Fruit fly (Drosophila melanogaster) whole organism, embryonic: ENCODE results near the gene Shmt.

Experiments used
- Abd-B ChIP-seq: fragments of 200-800 bp; sonication (Bioruptor generic); optimal IDR thresholded peaks from 2 replicates; lab custom pipeline; 2018; ENCODE audit warnings: missing biosample characterization, mild to moderate bottlenecking, missing genetic modification characterization, moderate library complexity
- Adf1 ChIP-seq: fragments of 200-800 bp; sonication (Bioruptor generic); IDR thresholded peaks from 2 replicates; pipeline ENCODE4 v1.3.6; 2022; ENCODE audit warnings: missing biosample characterization, missing genetic modification characterization
- Atf6 ChIP-seq: fragments of 200-800 bp; sonication (Bioruptor generic); IDR thresholded peaks from 2 replicates; pipeline ENCODE4 v1.3.6; 2022; ENCODE audit warnings: missing biosample characterization, missing genetic modification characterization
- B-H1 ChIP-seq: fragments of 200-800 bp; sonication (Bioruptor generic); IDR thresholded peaks from 3 replicates; pipeline ENCODE4 v1.3.6; 2022; ENCODE audit warnings: missing biosample characterization, missing genetic modification characterization
- Bteb2 ChIP-seq: fragments of 200-800 bp; sonication (Bioruptor generic); optimal IDR thresholded peaks from 2 replicates; lab custom pipeline; 2016; ENCODE audit warnings: missing biosample characterization, missing genetic modification characterization
- CG10462 ChIP-seq: fragments of 200-800 bp; sonication (Bioruptor generic); optimal IDR thresholded peaks from 2 replicates; lab custom pipeline; 2016; ENCODE audit warnings: missing biosample characterization, missing genetic modification characterization
- CG10565 ChIP-seq: fragments of 200-800 bp; sonication (Bioruptor generic); optimal IDR thresholded peaks from 3 replicates; lab custom pipeline; 2016; ENCODE audit warnings: missing biosample characterization, mild to moderate bottlenecking, missing genetic modification characterization
- CG11247 ChIP-seq: fragments of 200-800 bp; sonication (Bioruptor generic); IDR thresholded peaks from 2 replicates; pipeline ENCODE4 v1.3.6; 2022; ENCODE audit warnings: missing biosample characterization, missing genetic modification characterization
- CG11695 ChIP-seq: fragments of 200-800 bp; sonication (Bioruptor generic); IDR thresholded peaks from 3 replicates; pipeline ENCODE4 v1.3.6; 2022; ENCODE audit warnings: missing biosample characterization, missing genetic modification characterization
- CG12391 ChIP-seq: fragments of 200-800 bp; sonication (Bioruptor generic); optimal IDR thresholded peaks from 3 replicates; lab custom pipeline; 2018; ENCODE audit warnings: missing biosample characterization, mild to moderate bottlenecking, missing genetic modification characterization, moderate library complexity
- CG12659 ChIP-seq: fragments of 200-800 bp; sonication (Bioruptor generic); optimal IDR thresholded peaks from 3 replicates; lab custom pipeline; 2017; ENCODE audit warnings: mild to moderate bottlenecking, missing biosample characterization, missing genetic modification reagents, missing genetic modification characterization
- CG13894 ChIP-seq: fragments of 200-800 bp; sonication (Bioruptor generic); optimal IDR thresholded peaks from 3 replicates; lab custom pipeline; 2018; ENCODE audit warnings: missing biosample characterization, mild to moderate bottlenecking, missing genetic modification characterization, moderate library complexity
- CG14050 ChIP-seq: fragments of 200-800 bp; sonication (Bioruptor generic); IDR thresholded peaks from 3 replicates; pipeline ENCODE4 v1.3.6; 2022; ENCODE audit warnings: missing biosample characterization, missing genetic modification characterization
- CG15479 ChIP-seq: fragments of 200-800 bp; sonication (Bioruptor generic); optimal IDR thresholded peaks from 3 replicates; lab custom pipeline; 2019; ENCODE audit warnings: missing biosample characterization, mild to moderate bottlenecking, missing genetic modification characterization, moderate library complexity
- CG17912 ChIP-seq: fragments of 200-800 bp; sonication (Bioruptor generic); optimal IDR thresholded peaks from 2 replicates; lab custom pipeline; 2018; ENCODE audit warnings: missing biosample characterization, mild to moderate bottlenecking, missing genetic modification characterization
- CG2875 ChIP-seq: fragments of 200-800 bp; sonication (Bioruptor generic); optimal IDR thresholded peaks from 2 replicates; lab custom pipeline; 2017; ENCODE audit warnings: missing biosample characterization, mild to moderate bottlenecking, missing genetic modification characterization, missing genetic modification reagents
- CG31365 ChIP-seq: fragments of 200-800 bp; sonication (Bioruptor generic); optimal IDR thresholded peaks from 2 replicates; lab custom pipeline; 2018; ENCODE audit warnings: missing biosample characterization, mild to moderate bottlenecking, missing genetic modification characterization
- CG32532 ChIP-seq: fragments of 200-800 bp; sonication (Bioruptor generic); IDR thresholded peaks from 2 replicates; pipeline ENCODE4 v1.3.6; 2022; ENCODE audit warnings: missing biosample characterization, missing genetic modification characterization
- CG6654 ChIP-seq: fragments of 200-800 bp; sonication (Bioruptor generic); optimal IDR thresholded peaks from 2 replicates; lab custom pipeline; 2017; ENCODE audit warnings: missing biosample characterization, mild to moderate bottlenecking, missing genetic modification characterization
- CG6689 ChIP-seq: fragments of 200-800 bp; sonication (Bioruptor generic); IDR thresholded peaks from 2 replicates; pipeline ENCODE4 v1.3.6; 2022; ENCODE audit warnings: missing biosample characterization, missing genetic modification characterization
- CG7745 ChIP-seq: fragments of 200-800 bp; sonication (Bioruptor generic); optimal IDR thresholded peaks from 2 replicates; lab custom pipeline; 2018; ENCODE audit warnings: missing biosample characterization, mild to moderate bottlenecking, missing genetic modification characterization, moderate library complexity
- CG7786 ChIP-seq: fragments of 200-800 bp; sonication (Bioruptor generic); optimal IDR thresholded peaks from 2 replicates; lab custom pipeline; 2016; ENCODE audit warnings: missing biosample characterization, missing genetic modification characterization
- CG7928 ChIP-seq: fragments of 200-800 bp; sonication (Bioruptor generic); optimal IDR thresholded peaks from 2 replicates; lab custom pipeline; 2017; ENCODE audit warnings: missing biosample characterization, mild to moderate bottlenecking, missing genetic modification characterization
- CG8924 ChIP-seq: fragments of 200-800 bp; optimal IDR thresholded peaks from 3 replicates; lab custom pipeline; 2019; ENCODE audit warnings: missing biosample characterization, mild to moderate bottlenecking, missing genetic modification characterization, moderate library complexity
- CG9876 ChIP-seq: fragments of 200-800 bp; sonication (Bioruptor generic); optimal IDR thresholded peaks from 2 replicates; lab custom pipeline; 2016; ENCODE audit warnings: missing biosample characterization, missing genetic modification characterization
- E2f1 ChIP-seq: fragments of 200-800 bp; sonication (Bioruptor generic); IDR thresholded peaks from 2 replicates; pipeline ENCODE4 v1.3.6; 2022; ENCODE audit warnings: missing biosample characterization, missing genetic modification characterization
- Eip74EF ChIP-seq, 2 experiments: fragments of 200-800 bp in 1 of 2; fragments of >200 bp in 1 of 2; sonication (Bioruptor generic) in 1 of 2; optimal IDR thresholded peaks; 2 replicates each; lab custom pipeline; 2017 to 2019; ENCODE audit warnings: missing biosample characterization in 2 of 2, missing genetic modification characterization in 2 of 2, mild to moderate bottlenecking in 1 of 2, moderate library complexity in 1 of 2
- HmgZ ChIP-seq: fragments of 200-800 bp; sonication (Bioruptor generic); optimal IDR thresholded peaks from 2 replicates; lab custom pipeline; 2018; ENCODE audit warnings: missing biosample characterization, mild to moderate bottlenecking, missing genetic modification characterization
- Hmr ChIP-seq: fragments of 200-800 bp; sonication (Bioruptor generic); optimal IDR thresholded peaks from 3 replicates; lab custom pipeline; 2017; ENCODE audit warnings: mild to moderate bottlenecking, missing biosample characterization, missing genetic modification reagents, missing genetic modification characterization
- Mad ChIP-seq: fragments of 200-800 bp; sonication (Bioruptor generic); optimal IDR thresholded peaks from 2 replicates; lab custom pipeline; 2016; ENCODE audit warnings: missing biosample characterization, missing genetic modification characterization
- Meics ChIP-seq: fragments of 200-800 bp; sonication (Bioruptor generic); optimal IDR thresholded peaks from 2 replicates; lab custom pipeline; 2017; ENCODE audit warnings: missing biosample characterization, mild to moderate bottlenecking, missing genetic modification characterization
- Opbp ChIP-seq: fragments of 200-800 bp; sonication (Bioruptor generic); IDR thresholded peaks from 3 replicates; pipeline ENCODE4 v1.3.6; 2022; ENCODE audit warnings: missing biosample characterization, missing genetic modification characterization; ENCODE audit not compliant: partially characterized antibody
- Pdp1 ChIP-seq, 2 experiments: fragments of 200-800 bp; sonication (Bioruptor generic); optimal IDR thresholded peaks; 3 replicates each; lab custom pipeline; 2016; ENCODE audit warnings: missing biosample characterization in 2 of 2, missing genetic modification characterization in 2 of 2, mild to moderate bottlenecking in 1 of 2, moderate library complexity in 1 of 2
- Xrp1 ChIP-seq: fragments of 200-800 bp; sonication (Bioruptor generic); IDR thresholded peaks from 2 replicates; pipeline ENCODE4 v1.3.6; 2022; ENCODE audit warnings: missing biosample characterization, missing genetic modification characterization
- az2 ChIP-seq: fragments of 200-800 bp; sonication (Bioruptor generic); optimal IDR thresholded peaks from 3 replicates; lab custom pipeline; 2016; ENCODE audit warnings: missing biosample characterization, missing genetic modification characterization
- crc ChIP-seq: fragments of 200-800 bp; sonication (Bioruptor generic); optimal IDR thresholded peaks from 2 replicates; lab custom pipeline; 2016; ENCODE audit warnings: missing biosample characterization, missing genetic modification characterization
- dm ChIP-seq: fragments of 200-800 bp; sonication (Bioruptor generic); optimal IDR thresholded peaks from 3 replicates; lab custom pipeline; 2016; ENCODE audit warnings: missing biosample characterization, missing genetic modification characterization
- dysf ChIP-seq: fragments of 200-800 bp; sonication (Bioruptor generic); IDR thresholded peaks from 3 replicates; pipeline ENCODE4 v1.3.6; 2022; ENCODE audit warnings: missing biosample characterization, missing genetic modification characterization
- gsb-n ChIP-seq: fragments of 200-800 bp; sonication (Bioruptor generic); optimal IDR thresholded peaks from 3 replicates; lab custom pipeline; 2018; ENCODE audit warnings: missing biosample characterization, mild to moderate bottlenecking, missing genetic modification characterization
- her ChIP-seq: fragments of 200-800 bp; sonication (Bioruptor generic); optimal IDR thresholded peaks from 2 replicates; lab custom pipeline; 2016; ENCODE audit warnings: missing biosample characterization, missing genetic modification characterization
- hth ChIP-seq: fragments of >200 bp; optimal IDR thresholded peaks from 2 replicates; lab custom pipeline; 2017; ENCODE audit warnings: inconsistent platforms
- lilli ChIP-seq: fragments of 200-800 bp; sonication (Bioruptor generic); optimal IDR thresholded peaks from 3 replicates; lab custom pipeline; 2016; ENCODE audit warnings: missing biosample characterization, missing genetic modification characterization
- luna ChIP-seq: fragments of 200-800 bp; sonication (Bioruptor generic); optimal IDR thresholded peaks from 2 replicates; lab custom pipeline; 2016; ENCODE audit warnings: missing biosample characterization, missing genetic modification characterization
- mld ChIP-seq: fragments of 200-800 bp; sonication (Bioruptor generic); IDR thresholded peaks from 3 replicates; pipeline ENCODE4 v1.3.6; 2022; ENCODE audit warnings: missing biosample characterization, missing genetic modification characterization; ENCODE audit not compliant: partially characterized antibody
- pnt ChIP-seq: fragments of 200-800 bp; sonication (Bioruptor generic); optimal IDR thresholded peaks from 3 replicates; lab custom pipeline; 2016; ENCODE audit warnings: missing biosample characterization, missing genetic modification characterization
- pum ChIP-seq: fragments of 200-800 bp; sonication (Bioruptor generic); optimal IDR thresholded peaks from 2 replicates; lab custom pipeline; 2016; ENCODE audit warnings: missing biosample characterization, missing genetic modification characterization
- rib ChIP-seq: fragments of 200-800 bp; sonication (Bioruptor generic); IDR thresholded peaks from 2 replicates; pipeline ENCODE4 v1.3.6; 2022; ENCODE audit warnings: missing biosample characterization, missing genetic modification characterization
- run ChIP-seq: fragments of 200-800 bp; sonication (Bioruptor generic); optimal IDR thresholded peaks from 3 replicates; lab custom pipeline; 2018; ENCODE audit warnings: missing biosample characterization, mild to moderate bottlenecking, missing genetic modification characterization
- slou ChIP-seq: fragments of 200-800 bp; sonication (Bioruptor generic); optimal IDR thresholded peaks from 3 replicates; lab custom pipeline; 2016; ENCODE audit warnings: missing biosample characterization, missing genetic modification characterization
- trh ChIP-seq: fragments of 200-800 bp; sonication (Bioruptor generic); optimal IDR thresholded peaks from 2 replicates; lab custom pipeline; 2016; ENCODE audit warnings: missing biosample characterization, missing genetic modification characterization
- wek ChIP-seq: fragments of 200-800 bp; sonication (Bioruptor generic); optimal IDR thresholded peaks from 3 replicates; lab custom pipeline; 2018; ENCODE audit warnings: missing biosample characterization, mild to moderate bottlenecking, missing genetic modification characterization, moderate library complexity
- yki ChIP-seq: fragments of >200 bp; optimal IDR thresholded peaks from 3 replicates; lab custom pipeline; 2018

The Shmt gene

DNA sequence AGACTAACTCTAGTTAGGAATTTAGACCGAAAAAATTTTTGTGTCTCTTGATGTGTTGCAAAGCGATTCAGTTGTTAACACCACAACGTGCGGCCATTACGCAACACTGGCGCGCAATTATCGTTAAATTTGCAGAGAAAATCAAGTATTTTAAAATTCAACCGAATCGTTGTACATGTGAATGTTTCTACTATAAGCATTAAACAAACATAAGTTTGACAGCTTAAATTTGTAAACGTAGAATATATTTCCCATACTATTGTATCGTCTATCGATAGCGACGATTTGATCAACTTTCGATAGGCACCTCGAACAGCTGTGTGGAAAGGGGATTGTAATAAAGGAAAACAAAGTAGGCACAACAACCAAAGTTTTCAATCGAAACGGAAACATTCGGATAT, 37.1 kb downstream of the Shmt start, which contains the start of the genes Usp30 and CG16721 (continued):
- no peak for TF ChIP-seq CG7928 (GFP tag; lab: Kevin White, UChicago)
- no peak for TF ChIP-seq CG8924 (tag; lab: Kevin White, UChicago)
- no peak for TF ChIP-seq Eip74EF (GFP tag; optimal IDR thresholded peaks at IDR 0.05; lab: Kevin White, UChicago)
- peak; percentile 76 for TF ChIP-seq HmgZ
- peak; percentile 54 for TF ChIP-seq CG7786 (GFP tag; lab: Kevin White, UChicago)
- 0 out of 3 replicates have a peak, but pooled peaks have one; percentile 20 for TF ChIP-seq dysf (GFP tag; lab: Robert Waterston, UW)
- no peak for TF ChIP-seq CG6654 (GFP tag; lab: Kevin White, UChicago)
- TF ChIP-seq pum: peak; percentile 31
- no peak for TF ChIP-seq CG14050
- TF ChIP-seq Atf6 (GFP tag; lab: Robert Waterston, UW): no peak
- TF ChIP-seq Mad: peak; percentile 7
- peak; percentile 6 for TF ChIP-seq az2 (GFP tag; lab: Kevin White, UChicago)
- no peak for TF ChIP-seq hth (lab: Kevin White, UChicago)
- TF ChIP-seq CG6689 (GFP tag; lab: Robert Waterston, UW): no peak
- TF ChIP-seq Hmr (GFP tag; lab: Kevin White, UChicago): no peak
- no peak for TF ChIP-seq CG7745 (tag; lab: Kevin White, UChicago)
- no peak for TF ChIP-seq crc (GFP tag; lab: Kevin White, UChicago)
- TF ChIP-seq CG11695: no peak
- peak; percentile 69 for TF ChIP-seq lilli (GFP tag; lab: Kevin White, UChicago)
- TF ChIP-seq Adf1 (GFP tag; lab: Robert Waterston, UW): no peak
- no peak for TF ChIP-seq gsb-n (tag; lab: Kevin White, UChicago)
- peak; percentile 26 for TF ChIP-seq Meics
- no peak for TF ChIP-seq CG15479 (GFP tag; lab: Kevin White, UChicago)
- no peak for TF ChIP-seq B-H1
- no peak for TF ChIP-seq trh (GFP tag; lab: Kevin White, UChicago)
- peak; percentile 2 for TF ChIP-seq luna (GFP tag; lab: Kevin White, UChicago)
- peak; percentile 62 for TF ChIP-seq CG12659
- peak; percentile 59; the same call in 1 of the 3 replicates for TF ChIP-seq mld (GFP tag; lab: Robert Waterston, UW)
- TF ChIP-seq rib (GFP tag; lab: Robert Waterston, UW): no peak
- peak; percentile 56 for TF ChIP-seq her (GFP tag; lab: Kevin White, UChicago)
- TF ChIP-seq CG10565 (GFP tag; lab: Kevin White, UChicago): no peak
- 0 out of 2 replicates have a peak, but pooled peaks have one; percentile 28 for TF ChIP-seq CG32532 (GFP tag; lab: Robert Waterston, UW)
- TF ChIP-seq CG2875 (GFP tag; lab: Kevin White, UChicago): no peak
- no peak for TF ChIP-seq CG9876 (GFP tag; lab: Kevin White, UChicago)
- peak; percentile 38 for TF ChIP-seq slou (GFP tag; lab: Kevin White, UChicago)
- peak; percentile 54 for TF ChIP-seq dm (GFP tag; lab: Kevin White, UChicago)
- peak; percentile 40; the same call in 1 of the 2 replicates for TF ChIP-seq CG11247 (GFP tag; lab: Robert Waterston, UW)
- TF ChIP-seq CG13894 (tag; lab: Kevin White, UChicago): peak; percentile 39
- no peak for TF ChIP-seq CG17912 (GFP tag; lab: Kevin White, UChicago)
- TF ChIP-seq yki (lab: Kevin White, UChicago): no peak
- TF ChIP-seq Xrp1 (GFP tag; lab: Robert Waterston, UW): 0 out of 2 replicates have a peak, but pooled peaks have one; percentile 32
- peak; percentile 38 for TF ChIP-seq Bteb2 (GFP tag; lab: Kevin White, UChicago)
- TF ChIP-seq Opbp: peak; percentile 57; the same call in 1 of the 3 replicates
- TF ChIP-seq pnt (GFP tag; lab: Kevin White, UChicago): no peak
- TF ChIP-seq E2f1 (GFP tag; lab: Robert Waterston, UW): no peak
- peak; percentile 39 for TF ChIP-seq CG12391
- no peak for TF ChIP-seq CG31365 (tag; lab: Kevin White, UChicago)
- TF ChIP-seq Abd-B (GFP tag; lab: Kevin White, UChicago): peak; percentile 9
- TF ChIP-seq CG10462 (GFP tag; lab: Kevin White, UChicago): peak; percentile 0
- TF ChIP-seq Pdp1 (GFP tag; optimal IDR thresholded peaks at IDR 0.05; lab: Kevin White, UChicago): peak; percentile 2 to 87
- TF ChIP-seq wek (GFP tag; lab: Kevin White, UChicago): no peak
- no peak for TF ChIP-seq run (tag; lab: Kevin White, UChicago)
